Worm (Caenorhabditis elegans): ENCODE measurements around the gene ocam-1.
A peak's percentile ranks its signal among the peaks of the same experiment; 100 is the strongest.

ocam-1 gene

DNA sequence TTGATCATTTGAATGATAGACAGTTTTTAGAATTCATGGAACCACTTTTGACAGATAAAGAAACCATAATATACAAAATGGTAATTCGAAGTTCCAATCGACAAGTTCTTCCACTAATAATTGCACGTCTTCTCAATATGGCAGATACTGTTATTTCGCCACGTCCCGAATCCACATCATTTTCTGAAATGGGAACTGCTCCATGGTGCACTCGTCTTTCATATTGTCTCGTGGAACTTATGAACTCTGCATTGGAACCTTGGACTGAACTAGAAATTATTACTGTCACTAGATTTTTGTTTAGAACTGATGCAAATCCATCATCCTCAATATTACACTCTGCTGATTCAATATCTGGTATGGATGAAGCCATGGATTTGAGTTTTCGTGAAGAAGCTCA lies 19.6 kb upstream of the ocam-1 start:
- no peak for TF ChIP-seq ztf-23 (GFP tag; IDR thresholded peaks at IDR 0.05)
- no peak for TF ChIP-seq klf-2 (GFP tag; conservative IDR thresholded peaks at IDR 0.05)
- no peak for TF ChIP-seq ref-1 (GFP tag; conservative IDR thresholded peaks at IDR 0.05)
- TF ChIP-seq med-1 (GFP tag; optimal IDR thresholded peaks at IDR 0.05; ENCODE audit: insufficient read depth) = no peak
- no peak for TF ChIP-seq flt-1 (GFP tag; IDR thresholded peaks at IDR 0.05)
- no peak for TF ChIP-seq cog-1 (tag; optimal IDR thresholded peaks at IDR 0.05)
- no peak for TF ChIP-seq T22C8.4 (GFP tag; IDR thresholded peaks at IDR 0.05)
- TF ChIP-seq ztf-29 (GFP tag; IDR thresholded peaks at IDR 0.05) = no peak
- TF ChIP-seq tab-1 (GFP tag; IDR thresholded peaks at IDR 0.05) = no peak

DNA sequence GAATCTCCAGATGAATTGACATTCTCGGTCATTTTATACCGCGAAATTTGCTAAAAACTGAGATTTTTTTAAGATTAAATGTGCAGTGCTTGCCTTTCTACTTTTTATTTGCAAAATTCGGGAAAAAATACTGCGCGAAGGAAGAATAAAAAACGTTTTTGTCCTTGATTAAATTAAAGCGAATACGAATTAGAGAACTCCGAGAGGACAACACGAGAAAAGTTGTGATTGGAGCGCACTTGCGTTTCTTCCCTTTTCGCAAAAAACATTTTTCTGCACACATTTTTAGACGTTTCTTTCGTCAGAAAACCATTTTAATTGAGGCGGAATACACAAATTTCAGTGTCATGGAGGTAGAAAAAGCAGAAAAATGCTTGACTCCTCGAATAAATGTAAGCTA lies 17.9 kb upstream of the ocam-1 start, which contains the start of the genes trm-1 and ints-2:
Gene trm-1 (minus strand): TSS at position 175 of the 400 bp plus-strand sequence.
Gene ints-2 (plus strand): TSS at position 249 of the 400 bp plus-strand sequence.
- TF ChIP-seq ref-1 (GFP tag; conservative IDR thresholded peaks at IDR 0.05) = no peak
- TF ChIP-seq cog-1 (tag; optimal IDR thresholded peaks at IDR 0.05) = peak; percentile 3
- TF ChIP-seq ztf-29 (GFP tag; IDR thresholded peaks at IDR 0.05) = no peak
- no peak for TF ChIP-seq T22C8.4 (GFP tag; IDR thresholded peaks at IDR 0.05)
- no peak for TF ChIP-seq ztf-23 (GFP tag; IDR thresholded peaks at IDR 0.05)

DNA sequence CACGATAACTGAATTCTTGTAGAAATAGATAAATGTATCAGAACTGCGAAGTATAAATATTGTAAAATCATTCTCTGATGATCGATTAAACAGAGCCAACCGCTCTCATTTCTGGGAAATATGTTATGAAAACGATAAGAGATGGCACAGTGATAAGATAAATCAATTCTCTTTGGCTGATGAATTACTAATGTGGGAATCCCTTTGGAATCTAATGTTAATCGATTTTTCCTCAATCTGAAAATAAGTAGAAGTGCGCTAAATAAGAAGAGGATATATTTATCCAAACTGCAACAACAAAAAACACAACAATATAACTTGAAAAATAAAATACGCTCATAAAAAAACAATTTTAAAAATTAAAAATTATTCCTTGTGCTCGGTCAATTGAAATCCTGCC lies 15.3 kb upstream of the ocam-1 start, which contains the start of gene cest-2.3:
Gene cest-2.3 (minus strand): TSS at position 101 of the 400 bp plus-strand sequence.
- no peak for TF ChIP-seq cog-1 (tag; optimal IDR thresholded peaks at IDR 0.05)
- TF ChIP-seq flt-1 (GFP tag; IDR thresholded peaks at IDR 0.05) = no peak
- no peak for TF ChIP-seq ref-1 (GFP tag; conservative IDR thresholded peaks at IDR 0.05)
- TF ChIP-seq klf-2 (GFP tag; conservative IDR thresholded peaks at IDR 0.05) = no peak
- no peak for TF ChIP-seq ztf-29 (GFP tag; IDR thresholded peaks at IDR 0.05)
- no peak for TF ChIP-seq T22C8.4 (GFP tag; IDR thresholded peaks at IDR 0.05)
- no peak for TF ChIP-seq ztf-23 (GFP tag; IDR thresholded peaks at IDR 0.05)
- no peak for TF ChIP-seq med-1 (GFP tag; optimal IDR thresholded peaks at IDR 0.05; ENCODE audit: insufficient read depth)
- no peak for TF ChIP-seq tab-1 (GFP tag; IDR thresholded peaks at IDR 0.05)

DNA sequence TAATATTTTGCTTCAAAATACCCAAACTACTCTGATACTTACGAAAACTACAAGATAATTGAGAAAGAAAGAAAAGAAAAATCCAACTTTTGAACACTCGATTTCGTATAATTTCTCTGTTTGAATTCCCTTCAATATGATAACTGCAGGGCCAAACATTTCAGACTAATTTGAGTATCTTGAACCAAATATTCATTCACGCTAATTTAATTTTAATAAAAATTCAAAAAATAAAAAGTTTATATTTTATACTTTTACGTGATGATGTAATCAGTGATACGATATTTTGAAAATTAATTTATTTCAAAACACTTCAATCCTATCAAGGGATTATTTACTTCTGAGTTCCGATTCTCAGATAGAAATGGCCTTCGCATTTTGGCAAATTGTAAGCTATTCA lies 12.4 kb upstream of the ocam-1 start, which contains the start of gene ZC376.8:
Gene ZC376.8 (plus strand): TSS at position 301 of the 400 bp plus-strand sequence.
- TF ChIP-seq ref-1 (GFP tag; conservative IDR thresholded peaks at IDR 0.05) = no peak
- TF ChIP-seq ztf-29 (GFP tag; IDR thresholded peaks at IDR 0.05) = no peak
- no peak for TF ChIP-seq cog-1 (tag; optimal IDR thresholded peaks at IDR 0.05)
- TF ChIP-seq klf-2 (GFP tag; conservative IDR thresholded peaks at IDR 0.05) = no peak
- no peak for TF ChIP-seq med-1 (GFP tag; optimal IDR thresholded peaks at IDR 0.05; ENCODE audit: insufficient read depth)
- TF ChIP-seq flt-1 (GFP tag; IDR thresholded peaks at IDR 0.05) = no peak

DNA sequence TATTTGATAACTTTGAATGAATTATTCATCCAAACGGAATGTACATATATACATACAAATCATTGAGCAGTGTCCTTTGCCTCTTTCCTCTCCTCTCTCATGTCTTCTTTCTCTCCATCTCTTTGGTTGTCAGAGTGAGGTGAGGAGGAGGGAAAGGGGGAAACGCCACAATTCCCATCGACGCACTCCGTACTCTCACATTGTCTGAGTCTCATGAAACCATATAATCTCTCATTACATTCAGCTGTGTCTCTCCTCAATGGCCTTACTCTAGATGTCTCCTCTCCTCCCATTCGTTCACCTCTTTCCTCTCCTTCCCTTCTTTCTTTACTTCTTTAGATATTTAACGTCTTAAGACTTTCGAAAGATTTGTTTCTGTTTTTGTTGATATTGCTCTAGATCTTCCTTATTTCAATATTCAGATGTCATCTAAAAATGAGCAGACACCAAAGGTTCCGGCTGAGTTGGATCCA lies 10.2 kb upstream of the ocam-1 start, which contains the start of gene ceh-74:
Gene ceh-74 (plus strand): TSS at position 423 of the 473 bp plus-strand sequence.
- TF ChIP-seq klf-2 (GFP tag; conservative IDR thresholded peaks at IDR 0.05) = no peak
- TF ChIP-seq tab-1 (GFP tag; IDR thresholded peaks at IDR 0.05) = no peak
- TF ChIP-seq flt-1 (GFP tag; IDR thresholded peaks at IDR 0.05) = no peak
- no peak for TF ChIP-seq T22C8.4 (GFP tag; IDR thresholded peaks at IDR 0.05)
- TF ChIP-seq ztf-23 (GFP tag; IDR thresholded peaks at IDR 0.05) = no peak
- no peak for TF ChIP-seq ztf-29 (GFP tag; IDR thresholded peaks at IDR 0.05)
- no peak for TF ChIP-seq med-1 (GFP tag; optimal IDR thresholded peaks at IDR 0.05; ENCODE audit: insufficient read depth)
- TF ChIP-seq cog-1 (tag; optimal IDR thresholded peaks at IDR 0.05) = no peak
- no peak for TF ChIP-seq ref-1 (GFP tag; conservative IDR thresholded peaks at IDR 0.05)

DNA sequence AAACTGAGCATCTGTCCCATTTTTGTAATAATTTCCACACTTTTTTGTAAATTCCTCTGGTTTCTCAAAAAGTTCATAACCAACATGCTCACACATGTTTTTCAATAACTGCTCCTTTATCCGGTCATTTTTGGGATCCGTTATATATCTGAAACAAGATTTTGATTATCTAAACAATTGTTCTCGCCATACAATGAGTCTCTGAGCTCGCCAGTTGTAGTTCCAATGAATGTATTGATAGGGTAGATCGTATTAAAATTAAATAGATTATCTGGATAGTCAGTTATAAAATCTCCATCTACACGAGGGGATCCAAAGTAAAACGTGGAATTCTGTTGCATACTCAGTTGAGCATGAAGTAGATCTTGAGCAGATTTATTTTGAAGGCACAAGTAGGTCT lies 9.0 kb upstream of the ocam-1 start:
- TF ChIP-seq ref-1 (GFP tag; conservative IDR thresholded peaks at IDR 0.05) (no peak), flt-1 (GFP tag; IDR thresholded peaks at IDR 0.05) (no peak), med-1 (GFP tag; optimal IDR thresholded peaks at IDR 0.05; ENCODE audit: insufficient read depth) (no peak), tab-1 (GFP tag; IDR thresholded peaks at IDR 0.05) (no peak), cog-1 (tag; optimal IDR thresholded peaks at IDR 0.05) (no peak), T22C8.4 (GFP tag; IDR thresholded peaks at IDR 0.05) (no peak), klf-2 (GFP tag; conservative IDR thresholded peaks at IDR 0.05) (no peak), ztf-23 (GFP tag; IDR thresholded peaks at IDR 0.05) (no peak), ztf-29 (GFP tag; IDR thresholded peaks at IDR 0.05) (no peak)

DNA sequence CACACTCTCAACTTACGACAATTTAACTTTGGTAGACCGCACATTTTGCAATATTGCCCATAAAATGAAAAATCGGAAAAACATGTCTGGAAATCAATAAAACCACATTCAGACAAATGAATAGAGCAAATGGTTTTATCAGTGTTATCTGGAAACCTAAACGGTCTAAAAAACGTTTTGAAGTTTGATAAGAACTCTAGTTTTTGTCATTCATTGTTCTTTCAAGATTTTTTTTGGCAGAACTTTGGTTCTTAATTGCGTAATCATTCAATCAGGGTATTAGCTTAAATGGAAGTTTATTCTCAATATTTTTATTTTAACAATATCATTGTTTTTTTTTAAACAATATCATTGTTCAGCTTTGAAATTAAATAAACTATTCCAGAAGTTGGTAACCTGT lies 7.7 kb upstream of the ocam-1 start, which contains the start of gene cest-2.2:
Gene cest-2.2 (minus strand): TSS at position 140 of the 400 bp plus-strand sequence.
- TF ChIP-seq tab-1 (GFP tag; IDR thresholded peaks at IDR 0.05) (no peak), ztf-23 (GFP tag; IDR thresholded peaks at IDR 0.05) (no peak), ref-1 (GFP tag; conservative IDR thresholded peaks at IDR 0.05) (no peak), T22C8.4 (GFP tag; IDR thresholded peaks at IDR 0.05) (no peak), cog-1 (tag; optimal IDR thresholded peaks at IDR 0.05) (no peak), med-1 (GFP tag; optimal IDR thresholded peaks at IDR 0.05; ENCODE audit: insufficient read depth) (no peak), flt-1 (GFP tag; IDR thresholded peaks at IDR 0.05) (no peak), klf-2 (GFP tag; conservative IDR thresholded peaks at IDR 0.05) (no peak), ztf-29 (GFP tag; IDR thresholded peaks at IDR 0.05) (no peak)

DNA sequence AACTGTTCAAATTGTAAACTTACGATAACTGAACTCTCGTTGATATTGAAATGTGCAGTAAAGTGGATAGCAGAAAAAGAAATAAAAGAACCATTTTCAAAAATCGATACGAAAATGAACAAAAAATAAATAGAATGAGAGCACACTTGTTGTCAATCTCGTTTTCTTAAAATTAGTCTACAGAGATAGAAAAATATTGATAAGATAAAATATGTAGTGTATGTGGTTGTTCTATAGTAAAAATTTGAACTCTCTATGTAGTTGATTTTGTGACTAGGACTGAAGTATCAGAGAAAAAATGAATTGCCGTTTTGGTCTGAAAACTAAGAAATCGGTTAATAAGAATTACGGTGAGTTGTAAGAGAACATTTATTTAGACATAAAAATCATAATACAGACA lies 3.8 kb upstream of the ocam-1 start, which contains the start of gene cest-2.1:
Gene cest-2.1 (minus strand): TSS at position 198 of the 400 bp plus-strand sequence.
- no peak for TF ChIP-seq flt-1 (GFP tag; IDR thresholded peaks at IDR 0.05)
- TF ChIP-seq ref-1 (GFP tag; conservative IDR thresholded peaks at IDR 0.05) = no peak
- TF ChIP-seq ztf-29 (GFP tag; IDR thresholded peaks at IDR 0.05) = no peak
- TF ChIP-seq cog-1 (tag; optimal IDR thresholded peaks at IDR 0.05) = no peak
- no peak for TF ChIP-seq klf-2 (GFP tag; conservative IDR thresholded peaks at IDR 0.05)
- TF ChIP-seq ztf-23 (GFP tag; IDR thresholded peaks at IDR 0.05) = no peak
- TF ChIP-seq T22C8.4 (GFP tag; IDR thresholded peaks at IDR 0.05) = no peak
- TF ChIP-seq med-1 (GFP tag; optimal IDR thresholded peaks at IDR 0.05; ENCODE audit: insufficient read depth) = no peak

DNA sequence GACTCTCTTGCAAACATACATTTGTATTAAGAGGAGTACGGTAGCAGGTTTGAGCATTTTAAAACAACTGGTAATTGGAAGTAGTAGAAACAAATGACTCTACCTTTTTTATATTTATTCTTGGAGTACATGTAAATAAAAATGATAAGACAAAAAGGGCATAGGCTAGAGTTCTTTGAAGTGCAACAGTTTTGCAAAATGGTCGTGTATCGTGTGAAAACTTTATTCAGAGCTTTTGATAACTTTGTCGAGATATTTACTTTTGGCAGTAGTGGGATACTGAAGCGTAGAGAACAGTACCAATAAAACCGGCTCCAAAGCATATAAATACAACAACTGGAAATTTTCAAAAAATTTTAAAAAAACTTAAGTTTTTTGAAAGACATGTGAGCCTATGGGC lies 899 bp downstream of the ocam-1 start, which contains the start of gene cest-1.1:
Gene cest-1.1 (minus strand): TSS at position 101 of the 400 bp plus-strand sequence.
- TF ChIP-seq T22C8.4 (GFP tag; IDR thresholded peaks at IDR 0.05) (no peak), klf-2 (GFP tag; conservative IDR thresholded peaks at IDR 0.05) (no peak), ref-1 (GFP tag; conservative IDR thresholded peaks at IDR 0.05) (no peak), tab-1 (GFP tag; IDR thresholded peaks at IDR 0.05) (no peak)

DNA sequence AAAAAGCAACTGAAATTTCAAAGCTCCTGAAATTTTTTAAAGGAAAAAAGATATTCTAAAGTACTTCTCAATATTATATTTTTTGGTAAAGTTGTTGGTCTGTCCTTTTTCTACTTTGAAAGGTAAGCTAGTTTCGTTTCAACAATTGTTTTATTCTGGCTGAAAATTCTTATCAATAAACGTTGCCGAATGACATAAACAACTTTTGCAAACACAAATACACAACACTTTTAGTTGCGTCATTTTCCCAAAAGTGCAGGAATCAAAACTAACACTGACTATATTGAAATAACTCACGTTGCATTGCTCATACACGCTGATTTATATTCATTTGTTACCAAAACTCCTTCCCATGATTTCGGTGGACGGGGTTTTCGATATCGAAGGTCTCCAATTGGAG lies 1.8 kb downstream of the ocam-1 start:
- TF ChIP-seq ztf-23 (GFP tag; IDR thresholded peaks at IDR 0.05) (no peak), ref-1 (GFP tag; conservative IDR thresholded peaks at IDR 0.05) (no peak), flt-1 (GFP tag; IDR thresholded peaks at IDR 0.05) (no peak), ztf-29 (GFP tag; IDR thresholded peaks at IDR 0.05) (no peak), med-1 (GFP tag; optimal IDR thresholded peaks at IDR 0.05; ENCODE audit: insufficient read depth) (no peak), T22C8.4 (GFP tag; IDR thresholded peaks at IDR 0.05) (no peak), tab-1 (GFP tag; IDR thresholded peaks at IDR 0.05) (no peak), klf-2 (GFP tag; conservative IDR thresholded peaks at IDR 0.05) (no peak), cog-1 (tag; optimal IDR thresholded peaks at IDR 0.05) (no peak)

Data from whole organism, midembryonic.